Worm (Caenorhabditis elegans) whole organism, midembryonic: ENCODE data around the gene W09C2.9.

Experiments used
- T22C8.4 ChIP-seq: fragments of 200-800 bp; sonication (Bioruptor generic); IDR thresholded peaks from 2 replicates; pipeline ENCODE4 v1.3.6; 2022; ENCODE audit warnings: missing genetic modification characterization, missing compliant biosample characterization
- cog-1 ChIP-seq: sonication (generic microtip); optimal IDR thresholded peaks from 2 replicates; lab custom pipeline; 2016; ENCODE audit warnings: missing genetic modification characterization, missing compliant biosample characterization
- flt-1 ChIP-seq: fragments of 200-800 bp; sonication (Bioruptor generic); IDR thresholded peaks from 2 replicates; pipeline ENCODE4 v1.3.6; 2022; ENCODE audit warnings: missing genetic modification characterization, missing compliant biosample characterization
- klf-2 ChIP-seq: fragments of 200-800 bp; sonication (Bioruptor generic); conservative IDR thresholded peaks from 2 replicates; pipeline ENCODE4 v1.3.6; 2022; ENCODE audit warnings: missing genetic modification reagents, missing genetic modification characterization, missing compliant biosample characterization
- med-1 ChIP-seq: sonication (generic microtip); optimal IDR thresholded peaks from 2 replicates; lab custom pipeline; 2017; ENCODE audit warnings: missing genetic modification characterization, mild to moderate bottlenecking, missing compliant biosample characterization, antibody characterized with exemption, missing genetic modification reagents; ENCODE audit not compliant: insufficient read depth
- ref-1 ChIP-seq: fragments of 200-800 bp; sonication (Bioruptor generic); conservative IDR thresholded peaks from 2 replicates; pipeline ENCODE4 v1.3.6; 2022; ENCODE audit warnings: missing genetic modification reagents, missing genetic modification characterization, missing compliant biosample characterization
- tab-1 ChIP-seq: fragments of 200-800 bp; sonication (Bioruptor generic); IDR thresholded peaks from 2 replicates; pipeline ENCODE4 v1.3.6; 2022; ENCODE audit warnings: missing genetic modification characterization, missing compliant biosample characterization
- ztf-23 ChIP-seq: fragments of 200-800 bp; sonication (Bioruptor generic); IDR thresholded peaks from 2 replicates; pipeline ENCODE4 v1.3.6; 2022; ENCODE audit warnings: missing genetic modification reagents, missing genetic modification characterization, missing compliant biosample characterization
- ztf-29 ChIP-seq: fragments of 200-800 bp; sonication (Bioruptor generic); IDR thresholded peaks from 2 replicates; pipeline ENCODE4 v1.3.6; 2022; ENCODE audit warnings: missing genetic modification reagents, missing genetic modification characterization, missing compliant biosample characterization

Gene W09C2.9

ce11 chrIV:9632966-9633494, 9.9 kb upstream of the W09C2.9 start:
- TF ChIP-seq ztf-23 (GFP tag; lab: Robert Waterston, UW), result no peak
- no peak for TF ChIP-seq T22C8.4
- no peak for TF ChIP-seq ref-1
- no peak for TF ChIP-seq tab-1 (GFP tag; lab: Robert Waterston, UW)
- TF ChIP-seq cog-1, result no peak
- TF ChIP-seq ztf-29, result no peak
- TF ChIP-seq med-1, result no peak
- TF ChIP-seq flt-1 (GFP tag; lab: Robert Waterston, UW), result no peak
- TF ChIP-seq klf-2, result no peak

ce11 chrIV:9632094-9632493, 8.9 kb upstream of the W09C2.9 start:
- TF ChIP-seq ztf-29 (no peak), ztf-23 (GFP tag; lab: Robert Waterston, UW) (no peak), klf-2 (no peak), cog-1 (no peak), med-1 (no peak), T22C8.4 (no peak), flt-1 (GFP tag; lab: Robert Waterston, UW) (no peak), ref-1 (no peak), tab-1 (GFP tag; lab: Robert Waterston, UW) (no peak)

- TF ChIP-seq med-1 (no peak), ztf-29 (no peak), cog-1 (no peak), ref-1 (no peak), flt-1 (GFP tag; lab: Robert Waterston, UW) (no peak), tab-1 (GFP tag; lab: Robert Waterston, UW) (no peak), ztf-23 (GFP tag; lab: Robert Waterston, UW) (no peak), T22C8.4 (no peak), klf-2 (no peak)
Measured at ce11 chrIV:9631579-9631978, 8.4 kb upstream of the W09C2.9 start.

ce11 chrIV:9627033-9627432, 3.9 kb upstream of the W09C2.9 start:
- TF ChIP-seq cog-1, result no peak

ce11 chrIV:9625829-9626228, 2.7 kb upstream of the W09C2.9 start:
- TF ChIP-seq T22C8.4 (no peak), klf-2 (no peak), flt-1 (GFP tag; lab: Robert Waterston, UW) (no peak), ztf-23 (GFP tag; lab: Robert Waterston, UW) (no peak), cog-1 (no peak), ztf-29 (no peak), med-1 (no peak), tab-1 (GFP tag; lab: Robert Waterston, UW) (no peak), ref-1 (no peak)

ce11 chrIV:9624977-9625376, 1.8 kb upstream of the W09C2.9 start, which contains the start of gene W09C2.10:
W09C2.10 (minus strand) TSS chrIV:9625077.
- TF ChIP-seq klf-2 (no peak), cog-1 (no peak), flt-1 (GFP tag; lab: Robert Waterston, UW) (no peak), ztf-23 (GFP tag; lab: Robert Waterston, UW) (no peak), med-1 (no peak), tab-1 (GFP tag; lab: Robert Waterston, UW) (no peak), ztf-29 (no peak), ref-1 (no peak), T22C8.4 (no peak)

ce11 chrIV:9624275-9624674, 1.1 kb upstream of the W09C2.9 start, which contains the start of gene W09C2.8:
W09C2.8 (minus strand) TSS chrIV:9624375.
- TF ChIP-seq med-1, result no peak
- no peak for TF ChIP-seq T22C8.4
- TF ChIP-seq ztf-29, result no peak
- no peak for TF ChIP-seq klf-2
- TF ChIP-seq flt-1 (GFP tag; lab: Robert Waterston, UW), result no peak
- TF ChIP-seq cog-1, result no peak
- no peak for TF ChIP-seq ztf-23 (GFP tag; lab: Robert Waterston, UW)
- TF ChIP-seq ref-1, result no peak
- TF ChIP-seq tab-1 (GFP tag; lab: Robert Waterston, UW), result no peak

ce11 chrIV:9622272-9622671, 897 bp downstream of the W09C2.9 start, which contains the start of gene W09C2.7:
W09C2.7 (minus strand) TSS chrIV:9622372.
- TF ChIP-seq klf-2 (no peak), T22C8.4 (no peak), ref-1 (no peak), cog-1 (no peak), flt-1 (GFP tag; lab: Robert Waterston, UW) (no peak), tab-1 (GFP tag; lab: Robert Waterston, UW) (no peak), ztf-29 (no peak), ztf-23 (GFP tag; lab: Robert Waterston, UW) (no peak), med-1 (no peak)

ce11 chrIV:9618836-9619235, 4.3 kb downstream of the W09C2.9 start:
- TF ChIP-seq med-1, result no peak
- no peak for TF ChIP-seq ref-1
- TF ChIP-seq ztf-23 (GFP tag; lab: Robert Waterston, UW), result no peak
- no peak for TF ChIP-seq cog-1
- TF ChIP-seq T22C8.4, result no peak
- TF ChIP-seq klf-2, result no peak
- TF ChIP-seq tab-1 (GFP tag; lab: Robert Waterston, UW), result no peak
- TF ChIP-seq flt-1 (GFP tag; lab: Robert Waterston, UW), result no peak
- no peak for TF ChIP-seq ztf-29

ce11 chrIV:9618015-9618414, 5.2 kb downstream of the W09C2.9 start:
- TF ChIP-seq ref-1 (no peak), ztf-23 (GFP tag; lab: Robert Waterston, UW) (no peak), ztf-29 (no peak), klf-2 (no peak), T22C8.4 (no peak), med-1 (no peak), flt-1 (GFP tag; lab: Robert Waterston, UW) (no peak), tab-1 (GFP tag; lab: Robert Waterston, UW) (no peak), cog-1 (no peak)

ce11 chrIV:9617358-9617757, 5.8 kb downstream of the W09C2.9 start:
- TF ChIP-seq cog-1, result no peak
- TF ChIP-seq flt-1 (GFP tag; lab: Robert Waterston, UW), result 0 out of 2 replicates have a peak, but pooled peaks have one; percentile 25

ce11 chrIV:9615511-9615910, 7.7 kb downstream of the W09C2.9 start:
- TF ChIP-seq ztf-23 (GFP tag; lab: Robert Waterston, UW) (no peak), T22C8.4 (no peak), ztf-29 (no peak), tab-1 (GFP tag; lab: Robert Waterston, UW) (no peak), klf-2 (no peak), ref-1 (no peak), cog-1 (no peak)
